Comparison of ENCODE assay signal across 2 fruit fly cellular contexts in the genomic region with DNA sequence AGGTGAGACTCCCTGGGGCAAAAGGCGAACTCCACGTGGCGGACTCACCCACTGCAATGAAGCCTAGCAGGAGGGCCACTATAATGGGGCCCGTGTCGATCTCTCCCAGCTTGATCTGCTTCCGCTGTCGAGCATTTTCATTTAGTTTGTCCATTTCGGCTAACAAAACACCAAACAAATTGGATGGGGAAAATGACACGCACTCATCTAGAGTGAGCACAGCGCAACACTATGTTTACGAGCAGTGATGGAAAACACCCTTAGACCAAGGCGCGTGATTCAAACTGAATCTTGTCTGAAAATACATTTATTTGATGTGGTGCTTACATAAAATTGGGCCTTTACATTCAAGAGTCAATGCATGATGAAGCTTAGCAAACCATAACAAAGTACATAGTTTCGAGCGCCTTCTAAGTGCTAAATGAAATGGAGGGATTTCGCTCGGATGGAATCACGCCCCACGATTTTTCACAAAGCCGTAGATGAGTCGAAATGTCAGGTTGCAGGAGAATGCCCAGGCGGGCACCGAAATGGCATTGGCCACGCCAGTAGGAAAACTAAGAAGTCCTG.
TF ChIP-seq lines count a peak whose summit lies in the region.

A gene (minus strand): TSS at position 236 of the 570 bp plus-strand sequence.

TF ChIP-seq in whole organism, adult, 20 proteins besides CTCF, POLR2A, EP300 and RAD21 (continued from another document):
- TF ChIP-seq cnc (optimal IDR thresholded peaks at IDR 0.05; lab: Kevin White, UChicago), result no peak
- TF ChIP-seq ovo (GFP tag; optimal IDR thresholded peaks at IDR 0.05; lab: Kevin White, UChicago), result no peak
- peak; percentile 74 for TF ChIP-seq CG7101 (tag; optimal IDR thresholded peaks at IDR 0.05; lab: Kevin White, UChicago)
TF ChIP-seq in whole organism, adult: peak in this region for 12.

TF ChIP-seq in whole organism, embryonic, 481 proteins besides CTCF, POLR2A, EP300 and RAD21 (continued from another document and continues in another):
- TF ChIP-seq HmgD (GFP tag; optimal IDR thresholded peaks at IDR 0.05; lab: Kevin White, UChicago), result peak; percentile 41
- TF ChIP-seq pzg (GFP tag; optimal IDR thresholded peaks at IDR 0.05; lab: Kevin White, UChicago), result peak; percentile 65
- TF ChIP-seq CG34376 (GFP tag; optimal IDR thresholded peaks at IDR 0.05; lab: Kevin White, UChicago), result peak; percentile 34
- TF ChIP-seq CG31388 (GFP tag; optimal IDR thresholded peaks at IDR 0.05; lab: Kevin White, UChicago), result no peak
- TF ChIP-seq lilli (GFP tag; optimal IDR thresholded peaks at IDR 0.05; lab: Kevin White, UChicago), result peak; percentile 40
- peak; percentile 28 for TF ChIP-seq CG7987 (GFP tag; optimal IDR thresholded peaks at IDR 0.05; lab: Kevin White, UChicago)
- peak; percentile 42; the same call in 1 of the 2 replicates for TF ChIP-seq CG3847 (GFP tag; IDR thresholded peaks at IDR 0.05; lab: Robert Waterston, UW)
- TF ChIP-seq CG4820 (GFP tag; optimal IDR thresholded peaks at IDR 0.05; lab: Kevin White, UChicago), result no peak
- peak; percentile 7 for TF ChIP-seq ems (GFP tag; optimal IDR thresholded peaks at IDR 0.05; lab: Kevin White, UChicago)
- TF ChIP-seq CG10209 (GFP tag; optimal IDR thresholded peaks at IDR 0.05; lab: Kevin White, UChicago), result peak; percentile 6
- no peak for TF ChIP-seq emc (GFP tag; optimal IDR thresholded peaks at IDR 0.05; lab: Kevin White, UChicago)
- no peak for TF ChIP-seq sens-2 (GFP tag; IDR thresholded peaks at IDR 0.05; lab: Robert Waterston, UW)
- TF ChIP-seq CG32772 (GFP tag; IDR thresholded peaks at IDR 0.05; lab: Robert Waterston, UW), result no peak
- TF ChIP-seq Stat92E (GFP tag; optimal IDR thresholded peaks at IDR 0.05; lab: Kevin White, UChicago), result peak in 1 of 3 experiments; percentile 11
- peak; percentile 19 for TF ChIP-seq Six4 (GFP tag; optimal IDR thresholded peaks at IDR 0.05; lab: Kevin White, UChicago)
- TF ChIP-seq PHDP (tag; optimal IDR thresholded peaks at IDR 0.05; lab: Kevin White, UChicago), result peak; percentile 7
- TF ChIP-seq CG11247 (GFP tag; IDR thresholded peaks at IDR 0.05; lab: Robert Waterston, UW), result peak; percentile 17; the same call in 1 of the 2 replicates
- peak; percentile 1 for TF ChIP-seq Nf-YC (tag; optimal IDR thresholded peaks at IDR 0.05; lab: Kevin White, UChicago)
- no peak for TF ChIP-seq tll (GFP tag; optimal IDR thresholded peaks at IDR 0.05; lab: Kevin White, UChicago)
- no peak for TF ChIP-seq CG8924 (tag; optimal IDR thresholded peaks at IDR 0.05; lab: Kevin White, UChicago)
- no peak for TF ChIP-seq crol (GFP tag; IDR thresholded peaks at IDR 0.05; lab: Robert Waterston, UW)
- TF ChIP-seq sob (GFP tag; IDR thresholded peaks at IDR 0.05; lab: Robert Waterston, UW), result peak; percentile 68
- TF ChIP-seq vfl (GFP tag; optimal IDR thresholded peaks at IDR 0.05; lab: Kevin White, UChicago), result peak; percentile 47
- no peak for TF ChIP-seq CG6272 (GFP tag; IDR thresholded peaks at IDR 0.05; lab: Robert Waterston, UW)
- TF ChIP-seq az2 (GFP tag; optimal IDR thresholded peaks at IDR 0.05; lab: Kevin White, UChicago), result no peak
- TF ChIP-seq MBD-R2 (GFP tag; IDR thresholded peaks at IDR 0.05; lab: Robert Waterston, UW), result peak; percentile 63; the same call in 1 of the 2 replicates
- no peak for TF ChIP-seq Chrac-16 (GFP tag; optimal IDR thresholded peaks at IDR 0.05; lab: Kevin White, UChicago)
- peak; percentile 6 for TF ChIP-seq CG1647 (GFP tag; optimal IDR thresholded peaks at IDR 0.05; lab: Kevin White, UChicago)
- peak; percentile 11 for TF ChIP-seq Sin3A (optimal IDR thresholded peaks at IDR 0.05; lab: Kevin White, UChicago)
- peak; percentile 26 for TF ChIP-seq Max (GFP tag; optimal IDR thresholded peaks at IDR 0.05; lab: Kevin White, UChicago)
- TF ChIP-seq CG17802 (tag; optimal IDR thresholded peaks at IDR 0.05; lab: Kevin White, UChicago), result no peak
- peak; percentile 14 for TF ChIP-seq shn (GFP tag; optimal IDR thresholded peaks at IDR 0.05; lab: Kevin White, UChicago)
- TF ChIP-seq B-H1 (GFP tag; IDR thresholded peaks at IDR 0.05; lab: Robert Waterston, UW), result no peak
- no peak for TF ChIP-seq CG7786 (GFP tag; optimal IDR thresholded peaks at IDR 0.05; lab: Kevin White, UChicago)
- TF ChIP-seq E2f2 (GFP tag; IDR thresholded peaks at IDR 0.05; lab: Robert Waterston, UW), result peak; percentile 95
- TF ChIP-seq Dip3 (GFP tag; optimal IDR thresholded peaks at IDR 0.05; lab: Kevin White, UChicago), result peak; percentile 22
- peak; percentile 27; the same call in 1 of the 2 replicates for TF ChIP-seq ara (GFP tag; IDR thresholded peaks at IDR 0.05; lab: Robert Waterston, UW)
- no peak for TF ChIP-seq CG10431 (GFP tag; optimal IDR thresholded peaks at IDR 0.05; lab: Kevin White, UChicago)
- no peak for TF ChIP-seq phol (tag; optimal IDR thresholded peaks at IDR 0.05; lab: Kevin White, UChicago)
- peak; percentile 25 for TF ChIP-seq CHES-1-like (GFP tag; optimal IDR thresholded peaks at IDR 0.05; lab: Kevin White, UChicago)
- TF ChIP-seq CG10959 (GFP tag; IDR thresholded peaks at IDR 0.05; lab: Robert Waterston, UW), result no peak
- TF ChIP-seq Rfx (GFP tag; IDR thresholded peaks at IDR 0.05; lab: Robert Waterston, UW), result peak; percentile 58
- TF ChIP-seq H2.0 (GFP tag; IDR thresholded peaks at IDR 0.05; lab: Robert Waterston, UW), result peak; percentile 13; the same call in 1 of the 2 replicates
- TF ChIP-seq ab (GFP tag; optimal IDR thresholded peaks at IDR 0.05; lab: Kevin White, UChicago), result no peak
- peak; percentile 65; the same call in 1 of the 2 replicates for TF ChIP-seq NFAT (GFP tag; IDR thresholded peaks at IDR 0.05; lab: Robert Waterston, UW)
- no peak for TF ChIP-seq tx (GFP tag; optimal IDR thresholded peaks at IDR 0.05; lab: Kevin White, UChicago)
- TF ChIP-seq NC2β (GFP tag; optimal IDR thresholded peaks at IDR 0.05; lab: Kevin White, UChicago), result peak; percentile 29
- no peak for TF ChIP-seq Sry-β (GFP tag; optimal IDR thresholded peaks at IDR 0.05; lab: Kevin White, UChicago)
- TF ChIP-seq aop (GFP tag; IDR thresholded peaks at IDR 0.05; lab: Robert Waterston, UW), result no peak
- peak; percentile 26 for TF ChIP-seq Dad (GFP tag; optimal IDR thresholded peaks at IDR 0.05; lab: Kevin White, UChicago)
- no peak for TF ChIP-seq ftz-f1 (GFP tag; optimal IDR thresholded peaks at IDR 0.05; lab: Kevin White, UChicago)
- TF ChIP-seq Dll (GFP tag; IDR thresholded peaks at IDR 0.05; lab: Robert Waterston, UW; ENCODE audit: partially characterized antibody), result no peak
- TF ChIP-seq run (tag; optimal IDR thresholded peaks at IDR 0.05; lab: Kevin White, UChicago), result no peak
- peak; percentile 33; the same call in 1 of the 2 replicates for TF ChIP-seq CG9932 (GFP tag; IDR thresholded peaks at IDR 0.05; lab: Robert Waterston, UW)
- TF ChIP-seq BEAF-32 (GFP tag; optimal IDR thresholded peaks at IDR 0.05; lab: Kevin White, UChicago), result peak; percentile 15
- peak; percentile 54; the same call in 1 of the 3 replicates for TF ChIP-seq ci (GFP tag; IDR thresholded peaks at IDR 0.05; lab: Robert Waterston, UW)
- TF ChIP-seq CG16779 (GFP tag; IDR thresholded peaks at IDR 0.05; lab: Robert Waterston, UW), result 0 out of 2 replicates have a peak, but pooled peaks have one; percentile 27
- peak; percentile 30 for TF ChIP-seq HLH54F (GFP tag; optimal IDR thresholded peaks at IDR 0.05; lab: Kevin White, UChicago)
- TF ChIP-seq CG7357 (GFP tag; IDR thresholded peaks at IDR 0.05; lab: Robert Waterston, UW), result no peak
- no peak for TF ChIP-seq CG14710 (tag; optimal IDR thresholded peaks at IDR 0.05; lab: Kevin White, UChicago)
- peak; percentile 23 for TF ChIP-seq Sry-δ (GFP tag; optimal IDR thresholded peaks at IDR 0.05; lab: Kevin White, UChicago)
- peak; percentile 90 for TF ChIP-seq CG10267 (tag; optimal IDR thresholded peaks at IDR 0.05; lab: Kevin White, UChicago)
- peak; percentile 43 for TF ChIP-seq ERR (GFP tag; optimal IDR thresholded peaks at IDR 0.05; lab: Kevin White, UChicago)
- no peak for TF ChIP-seq CG2712 (tag; optimal IDR thresholded peaks at IDR 0.05; lab: Kevin White, UChicago)
- TF ChIP-seq Fer1 (GFP tag; optimal IDR thresholded peaks at IDR 0.05; lab: Kevin White, UChicago), result peak; percentile 19
- TF ChIP-seq Dbx (GFP tag; IDR thresholded peaks at IDR 0.05; lab: Robert Waterston, UW), result no peak; the same call in 2 of the 3 replicates
- TF ChIP-seq CG34224 (GFP tag; IDR thresholded peaks at IDR 0.05; lab: Robert Waterston, UW; ENCODE audit: partially characterized antibody), result peak; percentile 21; the same call in 1 of the 3 replicates
- no peak for TF ChIP-seq gcm (GFP tag; optimal IDR thresholded peaks at IDR 0.05; lab: Kevin White, UChicago)
- no peak for TF ChIP-seq CG18476 (GFP tag; optimal IDR thresholded peaks at IDR 0.05; lab: Kevin White, UChicago)
- TF ChIP-seq Doc2 (GFP tag; IDR thresholded peaks at IDR 0.05; lab: Robert Waterston, UW), result no peak
- no peak for TF ChIP-seq nau (GFP tag; optimal IDR thresholded peaks at IDR 0.05; lab: Kevin White, UChicago)
- TF ChIP-seq wor (GFP tag; IDR thresholded peaks at IDR 0.05; lab: Robert Waterston, UW), result no peak
- no peak for TF ChIP-seq eyg (GFP tag; optimal IDR thresholded peaks at IDR 0.05; lab: Kevin White, UChicago)
- no peak for TF ChIP-seq CG9609 (GFP tag; optimal IDR thresholded peaks at IDR 0.05; lab: Kevin White, UChicago)
- no peak for TF ChIP-seq CG12071 (GFP tag; optimal IDR thresholded peaks at IDR 0.05; lab: Kevin White, UChicago)
- TF ChIP-seq CG4617 (GFP tag; optimal IDR thresholded peaks at IDR 0.05; lab: Kevin White, UChicago; ENCODE audit: borderline replicate concordance), result peak; percentile 22
- TF ChIP-seq prd (optimal IDR thresholded peaks at IDR 0.05; lab: Kevin White, UChicago), result no peak
- TF ChIP-seq prd (GFP tag; IDR thresholded peaks at IDR 0.05; lab: Robert Waterston, UW), result no peak
- TF ChIP-seq CG18011 (GFP tag; optimal IDR thresholded peaks at IDR 0.05; lab: Kevin White, UChicago), result no peak
- no peak for TF ChIP-seq pnt (GFP tag; optimal IDR thresholded peaks at IDR 0.05; lab: Kevin White, UChicago)
- TF ChIP-seq HmgZ (tag; optimal IDR thresholded peaks at IDR 0.05; lab: Kevin White, UChicago), result peak; percentile 71
- TF ChIP-seq stwl (tag; optimal IDR thresholded peaks at IDR 0.05; lab: Kevin White, UChicago), result peak; percentile 41
- no peak for TF ChIP-seq CG14050 (GFP tag; IDR thresholded peaks at IDR 0.05; lab: Robert Waterston, UW)
- peak; percentile 14 for TF ChIP-seq caup (GFP tag; optimal IDR thresholded peaks at IDR 0.05; lab: Kevin White, UChicago; ENCODE audit: severe bottlenecking)
- TF ChIP-seq HLH4C (GFP tag; IDR thresholded peaks at IDR 0.05; lab: Robert Waterston, UW; ENCODE audit: partially characterized antibody), result 0 out of 3 replicates have a peak, but pooled peaks have one; percentile 47
- TF ChIP-seq salm (tag; optimal IDR thresholded peaks at IDR 0.05; lab: Kevin White, UChicago), result no peak
- 0 out of 2 replicates have a peak, but pooled peaks have one; percentile 24 for TF ChIP-seq CG14014 (GFP tag; IDR thresholded peaks at IDR 0.05; lab: Robert Waterston, UW)
- peak; percentile 17 for TF ChIP-seq grau (tag; optimal IDR thresholded peaks at IDR 0.05; lab: Kevin White, UChicago)
- no peak for TF ChIP-seq exex (tag; optimal IDR thresholded peaks at IDR 0.05; lab: Kevin White, UChicago)
- no peak for TF ChIP-seq CG17912 (GFP tag; optimal IDR thresholded peaks at IDR 0.05; lab: Kevin White, UChicago)
- peak; percentile 7; the same call in 1 of the 2 replicates for TF ChIP-seq amos (GFP tag; IDR thresholded peaks at IDR 0.05; lab: Robert Waterston, UW; ENCODE audit: partially characterized antibody)
- TF ChIP-seq CG17385 (GFP tag; optimal IDR thresholded peaks at IDR 0.05; lab: Kevin White, UChicago), result peak; percentile 30
- 0 out of 2 replicates have a peak, but pooled peaks have one; percentile 3 for TF ChIP-seq Ada2b (GFP tag; IDR thresholded peaks at IDR 0.05; lab: Robert Waterston, UW)
- TF ChIP-seq trem (tag; optimal IDR thresholded peaks at IDR 0.05; lab: Kevin White, UChicago), result peak; percentile 75
- TF ChIP-seq Bteb2 (GFP tag; optimal IDR thresholded peaks at IDR 0.05; lab: Kevin White, UChicago), result peak; percentile 43
- no peak; the same call in 1 of the 2 replicates for TF ChIP-seq CG17328 (GFP tag; IDR thresholded peaks at IDR 0.05; lab: Robert Waterston, UW)
- 0 out of 3 replicates have a peak, but pooled peaks have one; percentile 18 for TF ChIP-seq CG6791 (GFP tag; IDR thresholded peaks at IDR 0.05; lab: Robert Waterston, UW; ENCODE audit: partially characterized antibody)
- TF ChIP-seq Mrtf (GFP tag; IDR thresholded peaks at IDR 0.05; lab: Robert Waterston, UW), result no peak
- TF ChIP-seq CG30403 (GFP tag; optimal IDR thresholded peaks at IDR 0.05; lab: Kevin White, UChicago), result peak; percentile 8
- peak; percentile 26 for TF ChIP-seq CG17186 (GFP tag; optimal IDR thresholded peaks at IDR 0.05; lab: Kevin White, UChicago)
- TF ChIP-seq fu2 (GFP tag; optimal IDR thresholded peaks at IDR 0.05; lab: Kevin White, UChicago), result peak; percentile 43
- peak; percentile 24 for TF ChIP-seq org-1 (GFP tag; optimal IDR thresholded peaks at IDR 0.05; lab: Kevin White, UChicago)
- TF ChIP-seq CG13624 (GFP tag; optimal IDR thresholded peaks at IDR 0.05; lab: Kevin White, UChicago), result peak; percentile 45
- TF ChIP-seq dpn (GFP tag; optimal IDR thresholded peaks at IDR 0.05; lab: Kevin White, UChicago), result peak; percentile 31 to 56
- no peak for TF ChIP-seq Taf1 (GFP tag; IDR thresholded peaks at IDR 0.05; lab: Robert Waterston, UW)
- peak; percentile 37 for TF ChIP-seq kay (GFP tag; optimal IDR thresholded peaks at IDR 0.05; lab: Kevin White, UChicago)
- TF ChIP-seq rib (GFP tag; IDR thresholded peaks at IDR 0.05; lab: Robert Waterston, UW), result no peak
- TF ChIP-seq Xbp1 (GFP tag; optimal IDR thresholded peaks at IDR 0.05; lab: Kevin White, UChicago), result peak; percentile 50
- TF ChIP-seq CG15514 (GFP tag; optimal IDR thresholded peaks at IDR 0.05; lab: Kevin White, UChicago), result peak; percentile 52
- TF ChIP-seq mam (GFP tag; optimal IDR thresholded peaks at IDR 0.05; lab: Kevin White, UChicago), result peak; percentile 11
- no peak for TF ChIP-seq fd64A (GFP tag; optimal IDR thresholded peaks at IDR 0.05; lab: Kevin White, UChicago)
- TF ChIP-seq CG10565 (GFP tag; optimal IDR thresholded peaks at IDR 0.05; lab: Kevin White, UChicago), result no peak
- no peak for TF ChIP-seq Trl (optimal IDR thresholded peaks at IDR 0.05; lab: Kevin White, UChicago)
- TF ChIP-seq Trl (GFP tag; optimal IDR thresholded peaks at IDR 0.05; lab: Kevin White, UChicago), result peak; percentile 45
- TF ChIP-seq CG1603 (tag; optimal IDR thresholded peaks at IDR 0.05; lab: Kevin White, UChicago), result peak; percentile 40
- no peak for TF ChIP-seq tap (tag; optimal IDR thresholded peaks at IDR 0.05; lab: Kevin White, UChicago)
- TF ChIP-seq row (GFP tag; IDR thresholded peaks at IDR 0.05; lab: Robert Waterston, UW), result no peak
- no peak for TF ChIP-seq Spps (tag; optimal IDR thresholded peaks at IDR 0.05; lab: Kevin White, UChicago)
- TF ChIP-seq CG3065 (GFP tag; optimal IDR thresholded peaks at IDR 0.05; lab: Kevin White, UChicago), result no peak
